Worm (Caenorhabditis elegans) whole organism, early embryonic: ENCODE data around the gene T01D1.4.

ENCODE experiments used
- B0310.2 ChIP-seq: sonication (generic microtip); optimal IDR thresholded peaks from 2 replicates; lab custom pipeline; 2016; ENCODE audit warnings: mild to moderate bottlenecking, missing genetic modification characterization, missing compliant biosample characterization
- F13C5.2 ChIP-seq: sonication (generic microtip); optimal IDR thresholded peaks from 2 replicates; lab custom pipeline; 2017; ENCODE audit warnings: mild to moderate bottlenecking, missing genetic modification characterization, inconsistent platforms, missing compliant biosample characterization
- aly-1 ChIP-seq: sonication (generic microtip); optimal IDR thresholded peaks from 2 replicates; lab custom pipeline; 2016; ENCODE audit warnings: missing genetic modification characterization, missing compliant biosample characterization
- ama-1 ChIP-seq: fragments of 150-350 bp; optimal IDR thresholded peaks from 2 replicates; lab custom pipeline; 2014
- ceh-13 ChIP-seq: fragments of 200-800 bp; sonication (Bioruptor generic); optimal IDR thresholded peaks from 2 replicates; lab custom pipeline; 2018; ENCODE audit warnings: mild to moderate bottlenecking, missing genetic modification characterization, missing compliant biosample characterization
- ceh-36 ChIP-seq: sonication (generic microtip); optimal IDR thresholded peaks from 2 replicates; lab custom pipeline; 2016; ENCODE audit warnings: missing genetic modification characterization, inconsistent platforms, missing compliant biosample characterization
- ets-7 ChIP-seq: sonication (generic microtip); optimal IDR thresholded peaks from 2 replicates; lab custom pipeline; 2016; ENCODE audit warnings: missing genotype, missing genetic modification characterization, missing compliant biosample characterization
- flt-1 ChIP-seq: fragments of 200-800 bp; sonication (Bioruptor generic); IDR thresholded peaks from 2 replicates; pipeline ENCODE4 v1.3.6; 2022; ENCODE audit warnings: missing genetic modification characterization, missing compliant biosample characterization
- hmbx-1 ChIP-seq: sonication (generic microtip); optimal IDR thresholded peaks from 2 replicates; lab custom pipeline; 2016; ENCODE audit warnings: mild to moderate bottlenecking, missing genetic modification characterization, missing compliant biosample characterization
- hmg-4 ChIP-seq: fragments of 200-800 bp; sonication (Bioruptor generic); optimal IDR thresholded peaks from 2 replicates; lab custom pipeline; 2018; ENCODE audit warnings: mild to moderate bottlenecking, missing genetic modification characterization, missing compliant biosample characterization
- hnd-1 ChIP-seq: sonication (generic microtip); optimal IDR thresholded peaks from 2 replicates; lab custom pipeline; 2016; ENCODE audit warnings: missing genetic modification characterization, missing compliant biosample characterization
- pes-1 ChIP-seq: fragments of 200-800 bp; sonication (Bioruptor generic); IDR thresholded peaks from 2 replicates; pipeline ENCODE4 v1.3.6; 2022; ENCODE audit warnings: missing genetic modification reagents, missing genetic modification characterization, missing compliant biosample characterization
- scrt-1 ChIP-seq: fragments of 200-800 bp; sonication (Bioruptor generic); IDR thresholded peaks from 2 replicates; pipeline ENCODE4 v1.3.6; 2022; ENCODE audit warnings: missing genetic modification characterization, missing compliant biosample characterization
- sea-1 ChIP-seq: fragments of 200-800 bp; sonication (Bioruptor generic); conservative IDR thresholded peaks from 2 replicates; pipeline ENCODE4 v1.3.6; 2022; ENCODE audit warnings: missing genetic modification characterization, missing compliant biosample characterization
- tbx-11 ChIP-seq: fragments of 200-800 bp; sonication (Bioruptor generic); IDR thresholded peaks from 2 replicates; pipeline ENCODE4 v1.3.6; 2022; ENCODE audit warnings: missing genetic modification characterization, missing compliant biosample characterization
- tbx-37 ChIP-seq: fragments of 200-800 bp; sonication (Bioruptor generic); conservative IDR thresholded peaks from 2 replicates; pipeline ENCODE4 v1.3.6; 2022; ENCODE audit warnings: missing genetic modification reagents, missing genetic modification characterization, missing compliant biosample characterization
- tra-4 ChIP-seq: sonication (generic microtip); optimal IDR thresholded peaks from 2 replicates; lab custom pipeline; 2017; ENCODE audit warnings: missing genetic modification characterization, missing compliant biosample characterization

The T01D1.4 gene

ce11 chrII:196685-197084, 17.8 kb upstream of the T01D1.4 start, which contains the start of gene chs-2:
TSS of gene chs-2 (plus strand) at chrII:196985.
- TF ChIP-seq flt-1 (GFP tag; lab: Robert Waterston, UW) = no peak

ce11 chrII:194458-194857, 15.6 kb upstream of the T01D1.4 start, which contains the start of gene abu-11:
TSS of gene abu-11 (minus strand) at chrII:194558.
- TF ChIP-seq ets-7 (tag; lab: Kevin White, UChicago) (no peak), hmg-4 (GFP tag; lab: Kevin White, UChicago) (no peak), sea-1 (GFP tag; lab: Robert Waterston, UW) (no peak), hmbx-1 (tag; lab: Kevin White, UChicago) (no peak), flt-1 (GFP tag; lab: Robert Waterston, UW) (no peak), ceh-36 (tag; lab: Kevin White, UChicago) (no peak), tbx-37 (no peak), aly-1 (tag; lab: Kevin White, UChicago) (no peak), ceh-13 (GFP tag; lab: Kevin White, UChicago) (no peak), ama-1 (lab: Kevin White, UChicago) (no peak), tra-4 (tag; lab: Kevin White, UChicago) (no peak)

ce11 chrII:192584-192983, 13.7 kb upstream of the T01D1.4 start:
- TF ChIP-seq ama-1 (lab: Kevin White, UChicago) (no peak), aly-1 (tag; lab: Kevin White, UChicago) (no peak), hnd-1 (tag; lab: Kevin White, UChicago) (no peak), hmg-4 (GFP tag; lab: Kevin White, UChicago) (no peak)

- TF ChIP-seq ceh-13 (GFP tag; lab: Kevin White, UChicago) = no peak
- no peak for TF ChIP-seq B0310.2
- no peak for TF ChIP-seq hnd-1 (tag; lab: Kevin White, UChicago)
- TF ChIP-seq aly-1 (tag; lab: Kevin White, UChicago) = no peak
- TF ChIP-seq hmbx-1 (tag; lab: Kevin White, UChicago) = no peak
These were observed 10.1 kb upstream of the T01D1.4 start, which contains the start of gene T01D1.5 for ce11 chrII:188967-189366. TSS of gene T01D1.5 (minus strand) at chrII:189067.

- no peak for TF ChIP-seq ceh-36 (tag; lab: Kevin White, UChicago)
- TF ChIP-seq aly-1 (tag; lab: Kevin White, UChicago) = no peak
- no peak for TF ChIP-seq ama-1 (lab: Kevin White, UChicago)
- no peak for TF ChIP-seq ets-7 (tag; lab: Kevin White, UChicago)
- no peak for TF ChIP-seq scrt-1 (GFP tag; lab: Robert Waterston, UW)
- no peak for TF ChIP-seq hmg-4 (GFP tag; lab: Kevin White, UChicago)
- no peak for TF ChIP-seq ceh-13 (GFP tag; lab: Kevin White, UChicago)
- TF ChIP-seq hmbx-1 (tag; lab: Kevin White, UChicago) = no peak
- no peak for TF ChIP-seq hnd-1 (tag; lab: Kevin White, UChicago)
- no peak for TF ChIP-seq sea-1 (GFP tag; lab: Robert Waterston, UW)
- no peak for TF ChIP-seq flt-1 (GFP tag; lab: Robert Waterston, UW)
- TF ChIP-seq tbx-37 = no peak
- TF ChIP-seq tbx-11 = no peak
- no peak for TF ChIP-seq tra-4 (tag; lab: Kevin White, UChicago)
- no peak for TF ChIP-seq pes-1
- TF ChIP-seq B0310.2 = no peak
- no peak for TF ChIP-seq F13C5.2 (tag; lab: Kevin White, UChicago)
These were observed 7.6 kb upstream of the T01D1.4 start, which contains the start of gene T01D1.8 for ce11 chrII:186504-186903. TSS of gene T01D1.8 (plus strand) at chrII:186739.

ce11 chrII:178146-178545, 747 bp downstream of the T01D1.4 start:
- no peak for TF ChIP-seq hmbx-1 (tag; lab: Kevin White, UChicago)
- TF ChIP-seq F13C5.2 (tag; lab: Kevin White, UChicago) = no peak
- no peak for TF ChIP-seq hnd-1 (tag; lab: Kevin White, UChicago)
- TF ChIP-seq ama-1 (lab: Kevin White, UChicago) = no peak
- no peak for TF ChIP-seq pes-1

ce11 chrII:176622-177021, 2.3 kb downstream of the T01D1.4 start:
- TF ChIP-seq hmg-4 (GFP tag; lab: Kevin White, UChicago) (no peak), pes-1 (no peak), F13C5.2 (tag; lab: Kevin White, UChicago) (no peak), tra-4 (tag; lab: Kevin White, UChicago) (no peak), flt-1 (GFP tag; lab: Robert Waterston, UW) (no peak)

- TF ChIP-seq ceh-36 (tag; lab: Kevin White, UChicago) (no peak), flt-1 (GFP tag; lab: Robert Waterston, UW) (no peak)
These were observed 3.0 kb downstream of the T01D1.4 start, which contains the start of gene T01D1.3 for ce11 chrII:175868-176267. TSS of gene T01D1.3 (minus strand) at chrII:175968.

ce11 chrII:173679-174078, 5.2 kb downstream of the T01D1.4 start, which contains the start of gene T01D1.7:
TSS of gene T01D1.7 (minus strand) at chrII:173779.
- TF ChIP-seq pes-1 = no peak
- TF ChIP-seq hnd-1 (tag; lab: Kevin White, UChicago) = no peak
- TF ChIP-seq B0310.2 = no peak
- no peak for TF ChIP-seq ceh-13 (GFP tag; lab: Kevin White, UChicago)
- TF ChIP-seq tbx-37 = no peak
- no peak for TF ChIP-seq tbx-11
- no peak for TF ChIP-seq ceh-36 (tag; lab: Kevin White, UChicago)
- TF ChIP-seq tra-4 (tag; lab: Kevin White, UChicago) = no peak
- no peak for TF ChIP-seq hmbx-1 (tag; lab: Kevin White, UChicago)
